In the genomic region with DNA sequence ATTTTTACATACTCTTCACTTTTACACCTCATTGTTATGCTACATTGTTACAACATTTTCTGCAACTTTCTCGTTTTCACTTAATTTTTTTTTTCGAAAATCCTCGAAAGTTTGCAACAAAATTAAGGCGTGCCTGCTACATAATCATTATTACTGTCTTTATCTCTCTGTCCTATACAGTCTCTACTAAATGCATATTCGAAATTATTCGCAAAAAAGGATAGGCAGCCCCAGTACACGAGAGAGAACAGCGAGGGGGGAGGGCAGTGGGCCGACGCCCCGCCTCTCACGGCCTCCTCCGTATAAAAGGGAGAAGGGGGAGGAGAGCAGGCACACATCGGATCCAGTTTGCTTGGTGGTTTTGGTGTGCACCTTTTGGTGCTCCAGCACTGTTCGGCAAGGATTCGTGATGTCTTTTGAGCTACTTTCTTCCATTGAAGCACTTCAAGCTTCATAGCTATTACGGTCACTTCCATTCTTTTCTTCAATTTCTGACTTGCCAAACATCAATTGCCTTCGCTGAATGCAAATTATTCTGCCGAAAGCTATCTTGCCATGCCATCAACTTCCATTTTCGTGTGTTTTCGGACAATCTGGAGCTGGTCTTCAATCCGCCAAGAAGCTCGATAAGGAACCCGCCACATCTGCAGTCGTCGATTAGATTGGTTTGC, we compare ENCODE assay signal across 5 worm cellular contexts.
TF ChIP-seq lines count a peak whose summit lies in the region.

No protein-coding gene starts in this region.

TF ChIP-seq in whole organism, L1 larva, 84 proteins besides CTCF, POLR2A, EP300 and RAD21 (continues in another document):
- TF ChIP-seq tbx-2 (tag; optimal IDR thresholded peaks at IDR 0.05; lab: Kevin White, UChicago) = peak; percentile 28
- peak; percentile 76 for TF ChIP-seq nhr-71 (tag; optimal IDR thresholded peaks at IDR 0.05; lab: Kevin White, UChicago)
- peak; percentile 78 for TF ChIP-seq nhr-47 (tag; optimal IDR thresholded peaks at IDR 0.05; lab: Kevin White, UChicago)
- TF ChIP-seq mab-9 (GFP tag; IDR thresholded peaks at IDR 0.05; lab: Robert Waterston, UW) = peak; percentile 29; the same call in 1 of the 2 replicates
- peak; percentile 46 for TF ChIP-seq lin-14 (GFP tag; optimal IDR thresholded peaks at IDR 0.05; lab: Kevin White, UChicago)
- TF ChIP-seq nhr-85 (tag; lab: Kevin White, UChicago) = peak; percentile 88
- TF ChIP-seq unc-30 (tag; optimal IDR thresholded peaks at IDR 0.05; lab: Kevin White, UChicago) = no peak
- TF ChIP-seq dpl-1 (GFP tag; optimal IDR thresholded peaks at IDR 0.05; lab: Kevin White, UChicago) = no peak
- TF ChIP-seq Y116A8C.19 (tag; optimal IDR thresholded peaks at IDR 0.05; lab: Kevin White, UChicago; ENCODE audit: borderline replicate concordance) = no peak
- TF ChIP-seq swsn-7 (tag; optimal IDR thresholded peaks at IDR 0.05; lab: Kevin White, UChicago) = peak; percentile 49
- TF ChIP-seq unc-98 (GFP tag; IDR thresholded peaks at IDR 0.05; lab: Robert Waterston, UW) = no peak
- peak; percentile 66 for TF ChIP-seq dsc-1 (tag; optimal IDR thresholded peaks at IDR 0.05; lab: Kevin White, UChicago)
- TF ChIP-seq snpc-4 (tag; optimal IDR thresholded peaks at IDR 0.05; lab: Kevin White, UChicago) = no peak
- TF ChIP-seq ets-5 (GFP tag; IDR thresholded peaks at IDR 0.05; lab: Robert Waterston, UW) = no peak
- TF ChIP-seq ztf-4 (tag; optimal IDR thresholded peaks at IDR 0.05; lab: Kevin White, UChicago) = peak; percentile 32
- TF ChIP-seq irx-1 (tag; optimal IDR thresholded peaks at IDR 0.05; lab: Kevin White, UChicago) = peak; percentile 65
- TF ChIP-seq nhr-19 (GFP tag; conservative IDR thresholded peaks at IDR 0.05; lab: Robert Waterston, UW) = peak; percentile 62

TF ChIP-seq in whole organism, L3 larva, 47 proteins besides CTCF, POLR2A, EP300 and RAD21 (continues in another document):
- TF ChIP-seq ztf-4 (tag; optimal IDR thresholded peaks at IDR 0.05; lab: Kevin White, UChicago) = no peak
- peak; percentile 82 for TF ChIP-seq lsy-12 (tag; optimal IDR thresholded peaks at IDR 0.05; lab: Kevin White, UChicago)
- TF ChIP-seq fkh-10 (GFP tag; optimal IDR thresholded peaks at IDR 0.05; lab: Kevin White, UChicago) = no peak
- no peak for TF ChIP-seq zag-1 (tag; optimal IDR thresholded peaks at IDR 0.05; lab: Kevin White, UChicago)
- peak; percentile 35 for TF ChIP-seq pqm-1 (tag; optimal IDR thresholded peaks at IDR 0.05; lab: Kevin White, UChicago)
- peak; percentile 16 for TF ChIP-seq tbx-2 (tag; optimal IDR thresholded peaks at IDR 0.05; lab: Kevin White, UChicago)
- TF ChIP-seq nfya-1 (tag; optimal IDR thresholded peaks at IDR 0.05; lab: Kevin White, UChicago; ENCODE audit: insufficient read depth) = peak; percentile 44
- TF ChIP-seq lin-39 (tag; optimal IDR thresholded peaks at IDR 0.05; lab: Kevin White, UChicago) = peak; percentile 28
- TF ChIP-seq elt-2 (tag; optimal IDR thresholded peaks at IDR 0.05; lab: Kevin White, UChicago) = peak; percentile 47
- TF ChIP-seq nhr-43 (tag; optimal IDR thresholded peaks at IDR 0.05; lab: Kevin White, UChicago; ENCODE audit: poor library complexity, severe bottlenecking) = peak; percentile 9
- TF ChIP-seq aly-2 (tag; optimal IDR thresholded peaks at IDR 0.05; lab: Kevin White, UChicago) = no peak
- TF ChIP-seq nhr-67 (tag; optimal IDR thresholded peaks at IDR 0.05; lab: Kevin White, UChicago) = no peak
- TF ChIP-seq ama-1 (optimal IDR thresholded peaks at IDR 0.05; lab: Kevin White, UChicago) = peak; percentile 99
- no peak for TF ChIP-seq daf-12 (tag; optimal IDR thresholded peaks at IDR 0.05; lab: Kevin White, UChicago)
- peak; percentile 22 for TF ChIP-seq R02D3.7 (tag; optimal IDR thresholded peaks at IDR 0.05; lab: Kevin White, UChicago)
- TF ChIP-seq elt-3 (tag; optimal IDR thresholded peaks at IDR 0.05; lab: Kevin White, UChicago) = peak in 1 of 3 experiments; percentile 32
- TF ChIP-seq hmg-11 (tag; optimal IDR thresholded peaks at IDR 0.05; lab: Kevin White, UChicago) = peak; percentile 52

TF ChIP-seq in whole organism, early embryonic, 17 proteins besides CTCF, POLR2A, EP300 and RAD21:
- TF ChIP-seq ama-1 (optimal IDR thresholded peaks at IDR 0.05; lab: Kevin White, UChicago) = peak; percentile 91
- TF ChIP-seq F13C5.2 (tag; optimal IDR thresholded peaks at IDR 0.05; lab: Kevin White, UChicago) = peak; percentile 1
- 0 out of 2 replicates have a peak, but pooled peaks have one; percentile 54 for TF ChIP-seq scrt-1 (GFP tag; IDR thresholded peaks at IDR 0.05; lab: Robert Waterston, UW)
- peak; percentile 57; the same call in 1 of the 2 replicates for TF ChIP-seq sea-1 (GFP tag; conservative IDR thresholded peaks at IDR 0.05; lab: Robert Waterston, UW)
- no peak for TF ChIP-seq tbx-11 (GFP tag; IDR thresholded peaks at IDR 0.05; lab: Robert Waterston, UW)
- TF ChIP-seq hmg-4 (GFP tag; optimal IDR thresholded peaks at IDR 0.05; lab: Kevin White, UChicago) = peak; percentile 48
- TF ChIP-seq B0310.2 (tag; optimal IDR thresholded peaks at IDR 0.05; lab: Kevin White, UChicago) = no peak
- TF ChIP-seq aly-1 (tag; optimal IDR thresholded peaks at IDR 0.05; lab: Kevin White, UChicago) = peak; percentile 61

TF ChIP-seq in whole organism, midembryonic, 9 proteins besides CTCF, POLR2A, EP300 and RAD21:
- TF ChIP-seq flt-1 (GFP tag; IDR thresholded peaks at IDR 0.05; lab: Robert Waterston, UW) (peak; percentile 36; the same call in 1 of the 2 replicates), med-1 (GFP tag; optimal IDR thresholded peaks at IDR 0.05; lab: Kevin White, UChicago; ENCODE audit: insufficient read depth) (no peak), cog-1 (tag; optimal IDR thresholded peaks at IDR 0.05; lab: Kevin White, UChicago) (peak; percentile 10), ref-1 (GFP tag; conservative IDR thresholded peaks at IDR 0.05; lab: Robert Waterston, UW) (no peak)

TF ChIP-seq in whole organism, young adult, 124 proteins besides CTCF, POLR2A, EP300 and RAD21 (continues in another document):
- peak; percentile 3 for TF ChIP-seq nhr-80 (tag; optimal IDR thresholded peaks at IDR 0.05; lab: Kevin White, UChicago)
- peak; percentile 90 for TF ChIP-seq zfh-2 (GFP tag; conservative IDR thresholded peaks at IDR 0.05; lab: Robert Waterston, UW)
- TF ChIP-seq lin-26 (GFP tag; IDR thresholded peaks at IDR 0.05; lab: Robert Waterston, UW) = peak; percentile 49; the same call in 1 of the 2 replicates
- no peak for TF ChIP-seq F55B11.4 (tag; optimal IDR thresholded peaks at IDR 0.05; lab: Kevin White, UChicago; ENCODE audit: borderline replicate concordance, insufficient read depth)
- peak; percentile 85 for TF ChIP-seq egrh-3 (GFP tag; IDR thresholded peaks at IDR 0.05; lab: Robert Waterston, UW)
- peak; percentile 54 for TF ChIP-seq ztf-26 (tag; optimal IDR thresholded peaks at IDR 0.05; lab: Kevin White, UChicago)
- TF ChIP-seq dpl-1 (GFP tag; optimal IDR thresholded peaks at IDR 0.05; lab: Kevin White, UChicago) = no peak
- peak; percentile 34 for TF ChIP-seq F52B5.7 (tag; optimal IDR thresholded peaks at IDR 0.05; lab: Kevin White, UChicago)
- TF ChIP-seq C06A6.2 (GFP tag; conservative IDR thresholded peaks at IDR 0.05; lab: Robert Waterston, UW) = 0 out of 2 replicates have a peak, but pooled peaks have one; percentile 11
- peak; percentile 26 for TF ChIP-seq F57C9.4 (tag; optimal IDR thresholded peaks at IDR 0.05; lab: Kevin White, UChicago)
- TF ChIP-seq zim-3 (tag; optimal IDR thresholded peaks at IDR 0.05; lab: Kevin White, UChicago) = peak; percentile 45
- peak; percentile 40 for TF ChIP-seq lin-40 (tag; optimal IDR thresholded peaks at IDR 0.05; lab: Kevin White, UChicago)
- TF ChIP-seq lin-35 (GFP tag; optimal IDR thresholded peaks at IDR 0.05; lab: Kevin White, UChicago) = no peak
- TF ChIP-seq ama-1 (optimal IDR thresholded peaks at IDR 0.05; lab: Kevin White, UChicago) = peak; percentile 98
- TF ChIP-seq ama-1 (GFP tag; optimal IDR thresholded peaks at IDR 0.05; lab: Kevin White, UChicago) = peak in 1 of 2 experiments; percentile 34
- peak; percentile 9 for TF ChIP-seq ztf-3 (GFP tag; optimal IDR thresholded peaks at IDR 0.05; lab: Kevin White, UChicago)
- TF ChIP-seq hlh-26 (GFP tag; conservative IDR thresholded peaks at IDR 0.05; lab: Robert Waterston, UW) = no peak
- TF ChIP-seq Y53G8AR.9 (GFP tag; conservative IDR thresholded peaks at IDR 0.05; lab: Robert Waterston, UW) = 0 out of 2 replicates have a peak, but pooled peaks have one; percentile 52
- TF ChIP-seq dox-1 (GFP tag; IDR thresholded peaks at IDR 0.05; lab: Robert Waterston, UW) = peak; percentile 36; the same call in 1 of the 2 replicates
- TF ChIP-seq let-607 (tag; optimal IDR thresholded peaks at IDR 0.05; lab: Kevin White, UChicago) = peak; percentile 1 to 22
- TF ChIP-seq dpff-1 (tag; optimal IDR thresholded peaks at IDR 0.05; lab: Kevin White, UChicago) = no peak
- TF ChIP-seq K11D2.4 (GFP tag; IDR thresholded peaks at IDR 0.05; lab: Robert Waterston, UW) = peak; percentile 48
- 0 out of 2 replicates have a peak, but pooled peaks have one; percentile 47 for TF ChIP-seq Y95B8A.8 (GFP tag; IDR thresholded peaks at IDR 0.05; lab: Robert Waterston, UW)
- TF ChIP-seq nhr-179 (tag; optimal IDR thresholded peaks at IDR 0.05; lab: Kevin White, UChicago) = no peak
- TF ChIP-seq ztf-22 (GFP tag; optimal IDR thresholded peaks at IDR 0.05; lab: Kevin White, UChicago) = peak; percentile 26
- TF ChIP-seq efl-1 (GFP tag; optimal IDR thresholded peaks at IDR 0.05; lab: Kevin White, UChicago) = no peak
- TF ChIP-seq Y56A3A.18 (GFP tag; IDR thresholded peaks at IDR 0.05; lab: Robert Waterston, UW) = 0 out of 2 replicates have a peak, but pooled peaks have one; percentile 41
- no peak for TF ChIP-seq xnd-1 (tag; optimal IDR thresholded peaks at IDR 0.05; lab: Kevin White, UChicago)
- peak; percentile 30 for TF ChIP-seq chd-7 (tag; optimal IDR thresholded peaks at IDR 0.05; lab: Kevin White, UChicago)
- TF ChIP-seq ceh-27 (GFP tag; optimal IDR thresholded peaks at IDR 0.05; lab: Kevin White, UChicago) = peak; percentile 4
- TF ChIP-seq pbrm-1 (GFP tag; IDR thresholded peaks at IDR 0.05; lab: Robert Waterston, UW) = peak; percentile 58
- TF ChIP-seq Y67H2A.10 (GFP tag; conservative IDR thresholded peaks at IDR 0.05; lab: Robert Waterston, UW) = no peak
- no peak for TF ChIP-seq snpc-1.1 (tag; optimal IDR thresholded peaks at IDR 0.05; lab: Kevin White, UChicago; ENCODE audit: insufficient read depth)
- 0 out of 2 replicates have a peak, but pooled peaks have one; percentile 61 for TF ChIP-seq nfyb-1 (GFP tag; IDR thresholded peaks at IDR 0.05; lab: Robert Waterston, UW)
- TF ChIP-seq cebp-1 (GFP tag; IDR thresholded peaks at IDR 0.05; lab: Robert Waterston, UW) = 0 out of 2 replicates have a peak, but pooled peaks have one; percentile 40
- TF ChIP-seq cebp-1 (tag; optimal IDR thresholded peaks at IDR 0.05; lab: Kevin White, UChicago) = peak; percentile 51
- TF ChIP-seq hmg-1.2 (GFP tag; IDR thresholded peaks at IDR 0.05; lab: Robert Waterston, UW) = peak; percentile 36
- TF ChIP-seq lsy-27 (tag; optimal IDR thresholded peaks at IDR 0.05; lab: Kevin White, UChicago; ENCODE audit: borderline replicate concordance, insufficient read depth) = no peak

Comparison
In these comparisons a context has a peak if more than half of its experiments do, and no peak if none do; other contexts are left out.
1. Of the 8 proteins assayed by ChIP-seq in both whole organism, young adult and whole organism, L1 larva: peak only in whole organism, young adult: unc-62; only in whole organism, L1 larva: lin-35, nhr-90 and unc-130; in both: ama-1; in neither: 2; mixed calls (peak in some experiments, not most) for 1.